Fruit fly (Drosophila melanogaster): ENCODE measurements around the gene Rok.

DNA sequence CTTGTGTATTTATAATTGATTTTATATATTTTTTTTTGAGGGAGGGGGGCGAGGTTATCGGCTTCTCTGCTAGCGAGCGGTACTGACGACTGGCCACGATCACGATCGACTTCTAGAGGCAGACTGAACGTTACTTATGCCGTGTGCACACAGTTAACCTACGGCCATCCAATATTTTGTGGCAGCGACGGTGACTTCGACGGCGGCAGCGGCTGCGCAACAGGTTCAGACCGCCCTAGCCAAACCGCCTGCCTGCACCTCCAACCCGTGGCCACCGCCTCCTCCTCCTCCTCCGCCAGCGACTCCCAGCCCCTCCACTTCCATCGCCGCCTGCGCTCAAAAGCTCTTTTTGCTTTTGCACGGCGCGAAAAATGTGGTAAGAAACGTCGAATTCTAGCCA is 15.8 kb downstream of the Rok start, which contains the start of gene CG9782:
- TF ChIP-seq bab1 (GFP tag; optimal IDR thresholded peaks at IDR 0.05) (no peak), toe (GFP tag; optimal IDR thresholded peaks at IDR 0.05) (no peak), tj (GFP tag; optimal IDR thresholded peaks at IDR 0.05) (no peak), CG5204 (GFP tag; optimal IDR thresholded peaks at IDR 0.05) (no peak), ovo (GFP tag; optimal IDR thresholded peaks at IDR 0.05) (no peak), CG7045 (GFP tag; optimal IDR thresholded peaks at IDR 0.05) (no peak), CG14711 (tag; optimal IDR thresholded peaks at IDR 0.05) (no peak), cic (GFP tag; optimal IDR thresholded peaks at IDR 0.05) (no peak), CG12768 (GFP tag; optimal IDR thresholded peaks at IDR 0.05) (no peak), CG1620 (GFP tag; optimal IDR thresholded peaks at IDR 0.05) (no peak), Clk (GFP tag; optimal IDR thresholded peaks at IDR 0.05) (no peak)

All from whole organism, adult.